Worm (Caenorhabditis elegans): ENCODE results near the gene bbs-2.

Gene bbs-2

ce11 chrIV:7983728-7984346 is 50.0 kb downstream of the bbs-2 start (continued):
- TF ChIP-seq ceh-79 (tag; optimal IDR thresholded peaks at IDR 0.05) (peak; percentile 19), T26A5.8 (tag; optimal IDR thresholded peaks at IDR 0.05) (peak; percentile 37), F49E8.2 (tag; optimal IDR thresholded peaks at IDR 0.05; ENCODE audit: insufficient read depth) (no peak), nfya-2 (GFP tag; IDR thresholded peaks at IDR 0.05) (0 out of 2 replicates have a peak, but pooled peaks have one; percentile 6)

- TF ChIP-seq B0035.1 (tag; optimal IDR thresholded peaks at IDR 0.05) (no peak), ceh-91 (GFP tag; IDR thresholded peaks at IDR 0.05) (no peak), nfyb-1 (GFP tag; IDR thresholded peaks at IDR 0.05) (no peak), Y53F4B.3 (GFP tag; IDR thresholded peaks at IDR 0.05) (no peak), F37B4.10 (GFP tag; IDR thresholded peaks at IDR 0.05) (no peak), dpff-1 (tag; optimal IDR thresholded peaks at IDR 0.05) (no peak)
Measured at ce11 chrIV:7985737-7986136, 51.9 kb downstream of the bbs-2 start.

- no peak for TF ChIP-seq egrh-3 (GFP tag; IDR thresholded peaks at IDR 0.05)
- no peak for TF ChIP-seq zim-3 (tag; optimal IDR thresholded peaks at IDR 0.05)
- TF ChIP-seq chd-7 (tag; optimal IDR thresholded peaks at IDR 0.05), result no peak
- no peak for TF ChIP-seq hlh-12 (tag; optimal IDR thresholded peaks at IDR 0.05)
- TF ChIP-seq F23B12.7 (tag; optimal IDR thresholded peaks at IDR 0.05; ENCODE audit: insufficient read depth), result no peak
- no peak for TF ChIP-seq nhr-120 (GFP tag; IDR thresholded peaks at IDR 0.05)
- TF ChIP-seq ceh-27 (GFP tag; optimal IDR thresholded peaks at IDR 0.05), result no peak
Measured at ce11 chrIV:7987083-7987482, 53.2 kb downstream of the bbs-2 start, which contains the start of gene mec-17. Gene mec-17, minus strand, starts transcription at chrIV:7987183.
